Worm (Caenorhabditis elegans): ENCODE measurements around the gene Y32H12A.1.

Y32H12A.1 gene

ce11 chrIII:5326323-5326722 is 35.7 kb upstream of the Y32H12A.1 start, which contains the start of gene sorf-2:
TSS of gene sorf-2 (plus strand) at chrIII:5326623.
- no peak for TF ChIP-seq php-3 (GFP tag; IDR thresholded peaks at IDR 0.05)
- no peak for TF ChIP-seq arid-1 (GFP tag; conservative IDR thresholded peaks at IDR 0.05)
- no peak for TF ChIP-seq F49E8.2 (tag; optimal IDR thresholded peaks at IDR 0.05; ENCODE audit: borderline replicate concordance)
- no peak for TF ChIP-seq zip-11 (GFP tag; IDR thresholded peaks at IDR 0.05)
- TF ChIP-seq duxl-1 (tag; optimal IDR thresholded peaks at IDR 0.05; ENCODE audit: poor library complexity): no peak
- TF ChIP-seq dmd-6 (GFP tag; IDR thresholded peaks at IDR 0.05): no peak
- no peak for TF ChIP-seq T20F7.1 (GFP tag; optimal IDR thresholded peaks at IDR 0.05)
- no peak for TF ChIP-seq sdz-12 (GFP tag; optimal IDR thresholded peaks at IDR 0.05)
- no peak for TF ChIP-seq aha-1 (tag)
- no peak for TF ChIP-seq spr-3 (GFP tag; optimal IDR thresholded peaks at IDR 0.05)
- no peak for TF ChIP-seq ctbp-1 (GFP tag; IDR thresholded peaks at IDR 0.05)
- TF ChIP-seq zfp-3 (GFP tag; conservative IDR thresholded peaks at IDR 0.05): no peak
- TF ChIP-seq unc-39 (tag; optimal IDR thresholded peaks at IDR 0.05): no peak
- no peak for TF ChIP-seq nhr-77 (tag; optimal IDR thresholded peaks at IDR 0.05)
- TF ChIP-seq ceh-44 (GFP tag; IDR thresholded peaks at IDR 0.05): no peak
- TF ChIP-seq ceh-28 (tag; optimal IDR thresholded peaks at IDR 0.05): no peak
- TF ChIP-seq nhr-237 (tag; optimal IDR thresholded peaks at IDR 0.05): no peak
- TF ChIP-seq hlh-30 (tag; optimal IDR thresholded peaks at IDR 0.05; ENCODE audit: insufficient read depth): no peak
- no peak for TF ChIP-seq ztf-7 (tag; optimal IDR thresholded peaks at IDR 0.05)

DNA sequence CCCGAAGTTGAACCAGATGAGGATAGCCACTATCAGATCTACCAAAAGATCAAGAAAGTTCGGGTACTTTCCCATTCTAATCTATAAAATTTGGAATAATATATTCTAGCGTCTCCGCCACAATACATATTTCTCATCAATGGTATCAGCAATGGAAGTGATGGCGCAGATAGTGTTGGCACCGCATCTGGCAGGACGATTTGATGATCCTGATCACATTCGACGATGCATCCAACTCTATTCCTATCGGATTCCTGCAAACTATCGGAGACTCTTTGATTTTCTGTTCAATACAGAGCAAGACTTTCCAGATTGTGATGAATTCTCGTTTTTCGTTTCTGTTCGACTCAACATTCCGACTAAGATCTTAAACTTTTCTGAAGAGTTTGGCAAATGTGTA is 32.6 kb upstream of the Y32H12A.1 start:
- TF ChIP-seq F49E8.2 (tag; optimal IDR thresholded peaks at IDR 0.05; ENCODE audit: borderline replicate concordance) (no peak), aha-1 (tag) (peak; percentile 94)

- peak; percentile 31 for TF ChIP-seq nhr-28 (tag; optimal IDR thresholded peaks at IDR 0.05)
- TF ChIP-seq lin-13 (GFP tag; optimal IDR thresholded peaks at IDR 0.05): no peak
- no peak for TF ChIP-seq nhr-102 (tag; optimal IDR thresholded peaks at IDR 0.05)
- peak; percentile 57 for TF ChIP-seq mxl-3 (GFP tag; optimal IDR thresholded peaks at IDR 0.05)
- TF ChIP-seq hlh-30 (tag; optimal IDR thresholded peaks at IDR 0.05; ENCODE audit: insufficient read depth): peak; percentile 40
- TF ChIP-seq spr-3 (GFP tag; optimal IDR thresholded peaks at IDR 0.05): no peak
- no peak for TF ChIP-seq spr-1 (tag; optimal IDR thresholded peaks at IDR 0.05)
- no peak for TF ChIP-seq jun-1 (tag; optimal IDR thresholded peaks at IDR 0.05)
- no peak for TF ChIP-seq snpc-4 (tag; optimal IDR thresholded peaks at IDR 0.05)
- no peak for TF ChIP-seq daf-16 (GFP tag; optimal IDR thresholded peaks at IDR 0.05)
- peak; percentile 56 for TF ChIP-seq daf-16 (tag; optimal IDR thresholded peaks at IDR 0.05)
- TF ChIP-seq dmd-6 (GFP tag; IDR thresholded peaks at IDR 0.05): peak; percentile 15; the same call in 1 of the 2 replicates
- TF ChIP-seq nhr-77 (tag; optimal IDR thresholded peaks at IDR 0.05): no peak
- TF ChIP-seq daf-19 (GFP tag; conservative IDR thresholded peaks at IDR 0.05): no peak
- no peak for TF ChIP-seq ZK337.2 (GFP tag; IDR thresholded peaks at IDR 0.05)
- TF ChIP-seq pqm-1 (tag; optimal IDR thresholded peaks at IDR 0.05): peak; percentile 41
- no peak for TF ChIP-seq Y48G9A.11 (GFP tag; IDR thresholded peaks at IDR 0.05)
- TF ChIP-seq aly-2 (tag; optimal IDR thresholded peaks at IDR 0.05): no peak
- TF ChIP-seq ztf-7 (tag; optimal IDR thresholded peaks at IDR 0.05): no peak
- no peak for TF ChIP-seq egl-43 (GFP tag; IDR thresholded peaks at IDR 0.05)
- peak; percentile 55 for TF ChIP-seq hlh-11 (tag; optimal IDR thresholded peaks at IDR 0.05)
- TF ChIP-seq gei-8 (GFP tag; optimal IDR thresholded peaks at IDR 0.05): no peak
- no peak for TF ChIP-seq ztf-11 (tag; optimal IDR thresholded peaks at IDR 0.05)
- no peak for TF ChIP-seq unc-39 (tag; optimal IDR thresholded peaks at IDR 0.05)
- no peak for TF ChIP-seq cey-2 (tag; optimal IDR thresholded peaks at IDR 0.05; ENCODE audit: borderline replicate concordance, insufficient read depth)
- no peak for TF ChIP-seq aha-1 (tag)
- TF ChIP-seq nhr-48 (tag; optimal IDR thresholded peaks at IDR 0.05): no peak
- TF ChIP-seq lsy-2 (tag; optimal IDR thresholded peaks at IDR 0.05): no peak
- TF ChIP-seq unc-62 (GFP tag; optimal IDR thresholded peaks at IDR 0.05 in 1 of 2): peak in 1 of 2 experiments; percentile 99
- no peak for TF ChIP-seq unc-62 (tag; optimal IDR thresholded peaks at IDR 0.05)
- TF ChIP-seq mep-1 (tag; optimal IDR thresholded peaks at IDR 0.05): no peak
- TF ChIP-seq nhr-111 (GFP tag; optimal IDR thresholded peaks at IDR 0.05): no peak
These were observed 27.4 kb upstream of the Y32H12A.1 start for ce11 chrIII:5334517-5335049.

Measured in whole organism, L4 larva.